Fruit fly (Drosophila melanogaster): ENCODE measurements around the gene Nmd3.

Gene Nmd3

dm6 chrX:2155868-2156267, 28.6 kb downstream of the Nmd3 start (continued):
- TF ChIP-seq Ets97D (GFP tag; optimal IDR thresholded peaks at IDR 0.05) (no peak), salm (tag; optimal IDR thresholded peaks at IDR 0.05) (no peak), HLH3B (GFP tag; IDR thresholded peaks at IDR 0.05) (no peak), CG16779 (GFP tag; IDR thresholded peaks at IDR 0.05) (no peak), MBD-R2 (GFP tag; IDR thresholded peaks at IDR 0.05) (peak; percentile 19; the same call in 1 of the 2 replicates), Fer2 (tag; optimal IDR thresholded peaks at IDR 0.05) (no peak), chif (GFP tag; optimal IDR thresholded peaks at IDR 0.05) (no peak), lov (optimal IDR thresholded peaks at IDR 0.05) (no peak), lov (GFP tag; IDR thresholded peaks at IDR 0.05) (no peak), Tbp (GFP tag; optimal IDR thresholded peaks at IDR 0.05) (no peak), onecut (GFP tag; IDR thresholded peaks at IDR 0.05) (no peak), trh (GFP tag; optimal IDR thresholded peaks at IDR 0.05) (no peak), Deaf1 (tag; optimal IDR thresholded peaks at IDR 0.05) (peak; percentile 24), CG7357 (GFP tag; IDR thresholded peaks at IDR 0.05) (no peak), CG18011 (GFP tag; optimal IDR thresholded peaks at IDR 0.05) (no peak), CG17361 (GFP tag; IDR thresholded peaks at IDR 0.05) (no peak), BtbVII (GFP tag; optimal IDR thresholded peaks at IDR 0.05) (no peak), CG4328 (GFP tag; optimal IDR thresholded peaks at IDR 0.05) (no peak), aop (GFP tag; IDR thresholded peaks at IDR 0.05) (no peak), maf-S (GFP tag; optimal IDR thresholded peaks at IDR 0.05) (no peak), CG10209 (GFP tag; optimal IDR thresholded peaks at IDR 0.05) (no peak), GATAe (GFP tag; conservative IDR thresholded peaks at IDR 0.05) (no peak), wor (GFP tag; IDR thresholded peaks at IDR 0.05) (no peak), CG34376 (GFP tag; optimal IDR thresholded peaks at IDR 0.05) (no peak), so (GFP tag; IDR thresholded peaks at IDR 0.05) (peak; percentile 69), CG13296 (GFP tag; optimal IDR thresholded peaks at IDR 0.05) (no peak), Sox100B (GFP tag; optimal IDR thresholded peaks at IDR 0.05) (no peak), CG6813 (GFP tag; optimal IDR thresholded peaks at IDR 0.05) (no peak), CG3847 (GFP tag; IDR thresholded peaks at IDR 0.05) (no peak), Ptx1 (GFP tag; IDR thresholded peaks at IDR 0.05) (peak; percentile 39; the same call in 1 of the 2 replicates), CG3726 (GFP tag; IDR thresholded peaks at IDR 0.05) (no peak), grn (GFP tag; optimal IDR thresholded peaks at IDR 0.05) (no peak), tna (GFP tag; IDR thresholded peaks at IDR 0.05; ENCODE audit: partially characterized antibody) (no peak), HmgD (GFP tag; optimal IDR thresholded peaks at IDR 0.05) (peak; percentile 52), pita (GFP tag; optimal IDR thresholded peaks at IDR 0.05) (no peak), bab2 (GFP tag; optimal IDR thresholded peaks at IDR 0.05) (no peak), CG6791 (GFP tag; IDR thresholded peaks at IDR 0.05; ENCODE audit: partially characterized antibody) (no peak), NK7.1 (GFP tag; optimal IDR thresholded peaks at IDR 0.05) (no peak), crol (GFP tag; IDR thresholded peaks at IDR 0.05) (peak; percentile 97), CG31365 (tag; optimal IDR thresholded peaks at IDR 0.05) (peak; percentile 70), CG12391 (tag; optimal IDR thresholded peaks at IDR 0.05) (no peak), CG3163 (GFP tag; optimal IDR thresholded peaks at IDR 0.05) (peak; percentile 46), CG9609 (GFP tag; optimal IDR thresholded peaks at IDR 0.05) (no peak), luna (GFP tag; optimal IDR thresholded peaks at IDR 0.05) (no peak), CG17829 (tag; optimal IDR thresholded peaks at IDR 0.05) (peak; percentile 32), CG10654 (GFP tag; optimal IDR thresholded peaks at IDR 0.05) (no peak), inv (GFP tag; IDR thresholded peaks at IDR 0.05; ENCODE audit: partially characterized antibody) (no peak), Nf-YC (tag; optimal IDR thresholded peaks at IDR 0.05) (peak; percentile 78), Med (GFP tag) (peak; percentile 53), Hr78 (GFP tag; optimal IDR thresholded peaks at IDR 0.05) (no peak), YL-1 (GFP tag; optimal IDR thresholded peaks at IDR 0.05) (peak; percentile 32), caup (GFP tag; optimal IDR thresholded peaks at IDR 0.05; ENCODE audit: severe bottlenecking) (no peak)

All from whole organism, embryonic.